Worm (Caenorhabditis elegans): ENCODE data around the gene Y116A8C.465.

The Y116A8C.465 gene

ce11 chrIV:17111813-17112212, 46.8 kb downstream of the Y116A8C.465 start, which contains the start of gene Y116A8C.33:
Gene Y116A8C.33 (plus strand): TSS chrIV:17112113.
- no peak for TF ChIP-seq F13C5.2 (tag; optimal IDR thresholded peaks at IDR 0.05)
- TF ChIP-seq ets-7 (tag; optimal IDR thresholded peaks at IDR 0.05) = no peak
- no peak for TF ChIP-seq tra-4 (tag; optimal IDR thresholded peaks at IDR 0.05)
- TF ChIP-seq tbx-11 (GFP tag; IDR thresholded peaks at IDR 0.05) = no peak
- TF ChIP-seq scrt-1 (GFP tag; IDR thresholded peaks at IDR 0.05) = no peak
- no peak for TF ChIP-seq ama-1 (optimal IDR thresholded peaks at IDR 0.05)
- no peak for TF ChIP-seq ceh-36 (tag; optimal IDR thresholded peaks at IDR 0.05)
- TF ChIP-seq aly-1 (tag; optimal IDR thresholded peaks at IDR 0.05) = no peak
- no peak for TF ChIP-seq hnd-1 (tag; optimal IDR thresholded peaks at IDR 0.05)
- TF ChIP-seq tbx-37 (GFP tag; conservative IDR thresholded peaks at IDR 0.05) = no peak
- no peak for TF ChIP-seq sea-1 (GFP tag; conservative IDR thresholded peaks at IDR 0.05)
- TF ChIP-seq pes-1 (GFP tag; IDR thresholded peaks at IDR 0.05) = no peak
- no peak for TF ChIP-seq B0310.2 (tag; optimal IDR thresholded peaks at IDR 0.05)
- TF ChIP-seq hmbx-1 (tag; optimal IDR thresholded peaks at IDR 0.05) = no peak
- no peak for TF ChIP-seq flt-1 (GFP tag; IDR thresholded peaks at IDR 0.05)
- no peak for TF ChIP-seq hmg-4 (GFP tag; optimal IDR thresholded peaks at IDR 0.05)
- TF ChIP-seq ceh-13 (GFP tag; optimal IDR thresholded peaks at IDR 0.05) = no peak
